Fruit fly (Drosophila melanogaster) whole organism, embryonic: Measurements from ENCODE around the gene CG8097.
A peak's percentile ranks its signal among the peaks of the same experiment; 100 is the strongest.

ENCODE experiments used
- Aef1 ChIP-seq: fragments of 200-800 bp; sonication (Bioruptor generic); IDR thresholded peaks from 3 replicates; pipeline ENCODE4 v1.3.6; 2022; ENCODE audit warnings: missing biosample characterization, missing genetic modification characterization
- BEAF-32 ChIP-seq: fragments of 200-800 bp; sonication (Bioruptor generic); optimal IDR thresholded peaks from 3 replicates; lab custom pipeline; 2017; ENCODE audit warnings: missing biosample characterization, missing genetic modification characterization, mild to moderate bottlenecking, moderate library complexity, missing genetic modification reagents
- C15 ChIP-seq: fragments of 200-800 bp; sonication (Bioruptor generic); IDR thresholded peaks from 3 replicates; pipeline ENCODE4 v1.3.6; 2022; ENCODE audit warnings: missing biosample characterization, missing genetic modification characterization
- CG11560 ChIP-seq: fragments of 200-800 bp; sonication (Bioruptor generic); IDR thresholded peaks from 3 replicates; pipeline ENCODE4 v1.3.6; 2022; ENCODE audit warnings: missing biosample characterization, missing genetic modification characterization
- CG16863 ChIP-seq: fragments of 200-800 bp; sonication (Bioruptor generic); optimal IDR thresholded peaks from 3 replicates; lab custom pipeline; 2016; ENCODE audit warnings: missing biosample characterization, missing genetic modification characterization
- CG18262 ChIP-seq: fragments of 200-800 bp; optimal IDR thresholded peaks from 3 replicates; lab custom pipeline; 2019; ENCODE audit warnings: missing biosample characterization, mild to moderate bottlenecking, missing genetic modification characterization, moderate library complexity
- CG30403 ChIP-seq: fragments of 200-800 bp; sonication (Bioruptor generic); optimal IDR thresholded peaks from 3 replicates; lab custom pipeline; 2016; ENCODE audit warnings: missing biosample characterization, missing genetic modification characterization
- CG32532 ChIP-seq: fragments of 200-800 bp; sonication (Bioruptor generic); IDR thresholded peaks from 2 replicates; pipeline ENCODE4 v1.3.6; 2022; ENCODE audit warnings: missing biosample characterization, missing genetic modification characterization
- CG33557 ChIP-seq: fragments of 200-800 bp; sonication (Bioruptor generic); optimal IDR thresholded peaks from 2 replicates; lab custom pipeline; 2019; ENCODE audit warnings: missing biosample characterization, mild to moderate bottlenecking, missing genetic modification characterization, moderate library complexity
- CG4360 ChIP-seq: fragments of 200-800 bp; sonication (Bioruptor generic); IDR thresholded peaks from 2 replicates; pipeline ENCODE4 v1.3.6; 2022; ENCODE audit warnings: missing biosample characterization, missing genetic modification characterization
- CG4404 ChIP-seq: fragments of 200-800 bp; sonication (Bioruptor generic); IDR thresholded peaks from 2 replicates; pipeline ENCODE4 v1.3.6; 2022; ENCODE audit warnings: missing biosample characterization, missing genetic modification characterization
- CG4707 ChIP-seq: fragments of 200-800 bp; sonication (Bioruptor generic); optimal IDR thresholded peaks from 2 replicates; lab custom pipeline; 2018; ENCODE audit warnings: missing biosample characterization, mild to moderate bottlenecking, missing genetic modification characterization, moderate library complexity
- CG6791 ChIP-seq: fragments of 200-800 bp; sonication (Bioruptor generic); IDR thresholded peaks from 3 replicates; pipeline ENCODE4 v1.3.6; 2022; ENCODE audit warnings: missing biosample characterization, missing genetic modification characterization; ENCODE audit not compliant: partially characterized antibody
- CG7745 ChIP-seq: fragments of 200-800 bp; sonication (Bioruptor generic); optimal IDR thresholded peaks from 2 replicates; lab custom pipeline; 2018; ENCODE audit warnings: missing biosample characterization, mild to moderate bottlenecking, missing genetic modification characterization, moderate library complexity
- CG7963 ChIP-seq: fragments of 200-800 bp; sonication (Bioruptor generic); IDR thresholded peaks from 3 replicates; pipeline ENCODE4 v1.3.6; 2022; ENCODE audit warnings: missing biosample characterization, missing genetic modification characterization; ENCODE audit not compliant: partially characterized antibody
- Doc2 ChIP-seq: fragments of 200-800 bp; sonication (Bioruptor generic); IDR thresholded peaks from 2 replicates; pipeline ENCODE4 v1.3.6; 2022; ENCODE audit warnings: missing biosample characterization, missing genetic modification characterization
- H15 ChIP-seq: fragments of 200-800 bp; sonication (Bioruptor generic); IDR thresholded peaks from 3 replicates; pipeline ENCODE4 v1.3.6; 2022; ENCODE audit warnings: missing biosample characterization, missing genetic modification characterization
- Kr ChIP-seq: fragments of 200-800 bp; sonication (Bioruptor generic); optimal IDR thresholded peaks from 2 replicates; lab custom pipeline; 2017; ENCODE audit warnings: missing biosample characterization, mild to moderate bottlenecking, missing genetic modification characterization
- Nf-YB ChIP-seq: fragments of 200-800 bp; sonication (Bioruptor generic); optimal IDR thresholded peaks from 3 replicates; lab custom pipeline; 2019; ENCODE audit warnings: missing biosample characterization, mild to moderate bottlenecking, missing genetic modification characterization, moderate library complexity
- Pdp1 ChIP-seq, 2 experiments: fragments of 200-800 bp; sonication (Bioruptor generic); optimal IDR thresholded peaks; 3 replicates each; lab custom pipeline; 2016; ENCODE audit warnings: missing biosample characterization in 2 of 2, missing genetic modification characterization in 2 of 2, mild to moderate bottlenecking in 1 of 2, moderate library complexity in 1 of 2
- Ptx1 ChIP-seq: fragments of 200-800 bp; sonication (Bioruptor generic); IDR thresholded peaks from 2 replicates; pipeline ENCODE4 v1.3.6; 2022; ENCODE audit warnings: missing biosample characterization, missing genetic modification characterization
- TFAM ChIP-seq: fragments of 200-800 bp; sonication (Bioruptor generic); optimal IDR thresholded peaks from 2 replicates; lab custom pipeline; 2017; ENCODE audit warnings: missing biosample characterization, missing genetic modification characterization, inconsistent platforms
- Vsx1 ChIP-seq: fragments of 200-800 bp; sonication (Bioruptor generic); optimal IDR thresholded peaks from 2 replicates; lab custom pipeline; 2017; ENCODE audit warnings: missing biosample characterization, mild to moderate bottlenecking, missing genetic modification characterization, missing genetic modification reagents
- Xrp1 ChIP-seq: fragments of 200-800 bp; sonication (Bioruptor generic); IDR thresholded peaks from 2 replicates; pipeline ENCODE4 v1.3.6; 2022; ENCODE audit warnings: missing biosample characterization, missing genetic modification characterization
- ab ChIP-seq: fragments of 200-800 bp; sonication (Bioruptor generic); optimal IDR thresholded peaks from 2 replicates; lab custom pipeline; 2016; ENCODE audit warnings: missing biosample characterization, missing genetic modification characterization
- al ChIP-seq: fragments of 200-800 bp; sonication (Bioruptor generic); IDR thresholded peaks from 2 replicates; pipeline ENCODE4 v1.3.6; 2022; ENCODE audit warnings: missing biosample characterization, missing genetic modification characterization
- ase ChIP-seq: fragments of 200-800 bp; sonication (Bioruptor generic); IDR thresholded peaks from 3 replicates; pipeline ENCODE4 v1.3.6; 2022; ENCODE audit warnings: missing biosample characterization, missing genetic modification characterization
- ash1 ChIP-seq: fragments of 200-800 bp; sonication (Bioruptor generic); optimal IDR thresholded peaks from 2 replicates; lab custom pipeline; 2018; ENCODE audit warnings: missing biosample characterization, mild to moderate bottlenecking, missing genetic modification characterization
- bowl ChIP-seq: fragments of 200-800 bp; sonication (Bioruptor generic); IDR thresholded peaks from 2 replicates; pipeline ENCODE4 v1.3.6; 2022; ENCODE audit warnings: missing biosample characterization, missing genetic modification characterization
- cg ChIP-seq: fragments of 200-800 bp; sonication (Bioruptor generic); optimal IDR thresholded peaks from 3 replicates; lab custom pipeline; 2019; ENCODE audit warnings: missing biosample characterization, mild to moderate bottlenecking, missing genetic modification characterization, moderate library complexity
- chinmo ChIP-seq: fragments of 200-800 bp; sonication (Bioruptor generic); IDR thresholded peaks from 4 replicates; pipeline ENCODE4 v1.3.6; 2022; ENCODE audit warnings: missing biosample characterization, missing genetic modification characterization; ENCODE audit not compliant: partially characterized antibody
- exex ChIP-seq: fragments of 200-800 bp; sonication (Bioruptor generic); optimal IDR thresholded peaks from 4 replicates; lab custom pipeline; 2018; ENCODE audit warnings: missing biosample characterization, mild to moderate bottlenecking, missing genetic modification characterization, moderate library complexity
- gce ChIP-seq: fragments of 200-800 bp; sonication (Bioruptor generic); IDR thresholded peaks from 3 replicates; pipeline ENCODE4 v1.3.6; 2022; ENCODE audit warnings: missing biosample characterization, missing genetic modification characterization
- grau ChIP-seq: fragments of 200-800 bp; optimal IDR thresholded peaks from 3 replicates; lab custom pipeline; 2019; ENCODE audit warnings: missing biosample characterization, mild to moderate bottlenecking, missing genetic modification characterization, moderate library complexity
- grn ChIP-seq: fragments of 200-800 bp; sonication (Bioruptor generic); optimal IDR thresholded peaks from 3 replicates; lab custom pipeline; 2017; ENCODE audit warnings: missing biosample characterization, missing genetic modification characterization
- hbn ChIP-seq: fragments of 200-800 bp; sonication (Bioruptor generic); IDR thresholded peaks from 2 replicates; pipeline ENCODE4 v1.3.6; 2022; ENCODE audit warnings: missing biosample characterization, missing genetic modification characterization; ENCODE audit not compliant: partially characterized antibody
- peb ChIP-seq: fragments of 200-800 bp; sonication (Bioruptor generic); IDR thresholded peaks from 2 replicates; pipeline ENCODE4 v1.3.6; 2022; ENCODE audit warnings: missing biosample characterization, missing genetic modification characterization
- sim ChIP-seq: fragments of 200-800 bp; sonication (Bioruptor generic); IDR thresholded peaks from 2 replicates; pipeline ENCODE4 v1.3.6; 2022; ENCODE audit warnings: missing biosample characterization, missing genetic modification characterization
- sna ChIP-seq: fragments of 200-800 bp; sonication (Bioruptor generic); IDR thresholded peaks from 2 replicates; pipeline ENCODE4 v1.3.6; 2022; ENCODE audit warnings: missing biosample characterization, missing genetic modification characterization; ENCODE audit not compliant: partially characterized antibody
- so ChIP-seq: fragments of 200-800 bp; sonication (Bioruptor generic); IDR thresholded peaks from 3 replicates; pipeline ENCODE4 v1.3.6; 2022; ENCODE audit warnings: missing biosample characterization, missing genetic modification characterization
- yki ChIP-seq: fragments of >200 bp; optimal IDR thresholded peaks from 3 replicates; lab custom pipeline; 2018

CG8097 gene

DNA sequence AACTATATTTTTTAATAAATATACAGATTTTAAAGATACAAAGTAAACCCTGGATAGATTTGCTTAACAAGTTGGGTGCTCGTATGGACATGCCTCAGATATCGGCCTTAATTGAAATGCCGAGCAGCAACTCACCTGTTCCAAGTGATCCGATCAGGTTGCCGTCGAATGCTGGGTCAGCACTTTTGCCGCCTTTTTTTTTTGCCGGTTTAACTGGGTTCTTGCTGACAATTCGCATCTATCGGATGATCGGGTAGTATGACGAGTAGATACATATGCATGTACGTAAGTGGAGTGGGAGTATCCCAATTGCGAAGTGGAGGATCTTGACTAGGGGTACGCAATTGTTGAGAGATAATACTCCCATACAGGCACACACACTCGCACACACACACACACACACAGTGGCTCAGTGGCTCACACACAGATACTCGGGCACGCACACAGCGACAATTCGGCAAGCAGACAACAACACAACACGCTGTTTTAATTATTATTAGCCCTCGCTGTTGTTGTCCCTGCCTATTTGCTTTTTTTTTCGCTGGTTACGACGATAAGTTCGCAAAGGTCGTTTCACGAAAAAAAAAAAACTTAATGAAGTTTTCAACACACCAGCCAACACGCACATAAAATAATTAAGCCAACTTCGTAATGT is 10.0 kb downstream of the CG8097 start:
- no peak for TF ChIP-seq grau
- no peak for TF ChIP-seq CG16863 (GFP tag; lab: Kevin White, UChicago)
- TF ChIP-seq bowl (GFP tag; lab: Robert Waterston, UW), result no peak
- TF ChIP-seq ab (GFP tag; lab: Kevin White, UChicago), result no peak
- TF ChIP-seq CG7745 (tag; lab: Kevin White, UChicago), result no peak
- no peak for TF ChIP-seq Doc2
- no peak for TF ChIP-seq BEAF-32
- TF ChIP-seq ash1, result no peak
- TF ChIP-seq hbn (GFP tag; lab: Robert Waterston, UW), result no peak
- TF ChIP-seq gce, result no peak
- no peak for TF ChIP-seq Ptx1 (GFP tag; lab: Robert Waterston, UW)
- TF ChIP-seq al (GFP tag; lab: Robert Waterston, UW), result no peak
- TF ChIP-seq CG4360 (GFP tag; lab: Robert Waterston, UW), result peak; percentile 62
- TF ChIP-seq TFAM, result no peak
- TF ChIP-seq Pdp1 (GFP tag; optimal IDR thresholded peaks at IDR 0.05; lab: Kevin White, UChicago), result peak in 1 of 2 experiments; percentile 45
- no peak for TF ChIP-seq CG33557
- no peak for TF ChIP-seq sim (GFP tag; lab: Robert Waterston, UW)
- TF ChIP-seq C15 (GFP tag; lab: Robert Waterston, UW), result no peak
- TF ChIP-seq peb (GFP tag; lab: Robert Waterston, UW), result no peak
- TF ChIP-seq CG7963, result no peak
- no peak for TF ChIP-seq CG4404 (GFP tag; lab: Robert Waterston, UW)
- no peak for TF ChIP-seq grn (GFP tag; lab: Kevin White, UChicago)
- no peak for TF ChIP-seq CG6791 (GFP tag; lab: Robert Waterston, UW)
- TF ChIP-seq CG11560 (tag; lab: Robert Waterston, UW), result no peak
- no peak for TF ChIP-seq Kr (GFP tag; lab: Kevin White, UChicago)
- TF ChIP-seq CG18262 (tag; lab: Kevin White, UChicago), result no peak
- no peak for TF ChIP-seq Xrp1 (GFP tag; lab: Robert Waterston, UW)
- TF ChIP-seq cg, result peak; percentile 82
- TF ChIP-seq CG30403 (GFP tag; lab: Kevin White, UChicago), result no peak
- no peak for TF ChIP-seq CG32532 (GFP tag; lab: Robert Waterston, UW)
- TF ChIP-seq exex (tag; lab: Kevin White, UChicago), result peak; percentile 18
- no peak for TF ChIP-seq chinmo
- TF ChIP-seq yki (lab: Kevin White, UChicago), result no peak
- no peak for TF ChIP-seq sna (GFP tag; lab: Robert Waterston, UW)
- peak; percentile 37 for TF ChIP-seq Vsx1 (GFP tag; lab: Kevin White, UChicago)
- no peak for TF ChIP-seq CG4707
- TF ChIP-seq Aef1, result peak; percentile 45; the same call in 1 of the 3 replicates
- TF ChIP-seq so (GFP tag; lab: Robert Waterston, UW), result no peak
- TF ChIP-seq H15 (GFP tag; lab: Robert Waterston, UW), result no peak
- TF ChIP-seq Nf-YB, result no peak
- TF ChIP-seq ase (GFP tag; lab: Robert Waterston, UW), result no peak
